Worm (Caenorhabditis elegans): ENCODE measurements around the gene aqp-6.

aqp-6 gene

DNA sequence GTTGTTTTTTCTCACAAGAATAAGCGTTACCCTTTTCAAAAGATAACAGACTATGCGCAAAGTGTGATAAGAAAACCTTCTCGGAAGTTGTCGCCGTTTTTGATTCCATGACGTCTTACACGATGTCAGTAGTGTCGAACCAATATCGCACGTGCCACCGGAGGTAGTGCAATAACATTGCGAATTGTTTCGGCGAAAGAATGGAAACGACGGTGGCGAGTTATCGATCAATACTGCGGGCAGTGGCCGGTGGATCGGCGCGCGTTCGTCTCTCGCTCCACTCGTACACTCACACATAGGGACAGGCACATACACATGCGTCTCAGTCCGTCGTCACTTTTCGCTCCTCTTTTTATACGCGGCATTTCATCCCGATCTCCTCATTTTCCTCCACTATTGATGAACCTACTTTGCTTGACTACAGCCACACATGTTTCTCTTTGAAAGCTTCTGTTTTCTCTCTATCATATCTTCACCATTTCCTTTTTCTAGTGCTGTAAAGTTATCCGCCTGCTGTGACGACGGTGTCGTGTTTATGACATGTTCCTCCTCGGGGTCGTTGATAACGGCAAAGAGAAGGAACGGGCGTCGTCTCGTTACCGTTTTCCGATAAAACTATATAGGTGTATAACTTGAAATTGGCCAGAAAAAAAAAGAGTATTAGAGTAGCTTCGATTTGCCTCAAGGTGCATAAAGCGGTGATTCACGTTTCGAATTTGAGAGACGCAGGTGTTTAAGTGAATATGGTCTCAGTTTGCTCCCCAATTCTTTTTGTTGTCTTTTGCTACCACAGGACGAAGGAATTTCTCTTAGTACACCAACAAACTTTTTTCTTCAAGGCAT, 33.1 kb downstream of the aqp-6 start (continued):
- TF ChIP-seq dve-1 (tag; optimal IDR thresholded peaks at IDR 0.05; ENCODE audit: insufficient read depth), result peak; percentile 64
- TF ChIP-seq lin-13 (GFP tag; optimal IDR thresholded peaks at IDR 0.05), result no peak
- no peak for TF ChIP-seq ces-1 (GFP tag; optimal IDR thresholded peaks at IDR 0.05)
- no peak for TF ChIP-seq nhr-6 (tag; optimal IDR thresholded peaks at IDR 0.05)
- no peak for TF ChIP-seq unc-130 (GFP tag; optimal IDR thresholded peaks at IDR 0.05)
- peak; percentile 53; the same call in 1 of the 2 replicates for TF ChIP-seq hmg-1.1 (GFP tag; IDR thresholded peaks at IDR 0.05)
- no peak for TF ChIP-seq ceh-82 (tag; optimal IDR thresholded peaks at IDR 0.05)
- no peak for TF ChIP-seq lin-29 (GFP tag; IDR thresholded peaks at IDR 0.05)
- no peak for TF ChIP-seq snpc-4 (tag; optimal IDR thresholded peaks at IDR 0.05)
- TF ChIP-seq R02D3.7 (tag; optimal IDR thresholded peaks at IDR 0.05), result no peak
- no peak for TF ChIP-seq daf-19 (GFP tag; conservative IDR thresholded peaks at IDR 0.05)
- peak; percentile 47 for TF ChIP-seq pqm-1 (tag; optimal IDR thresholded peaks at IDR 0.05)
- 0 out of 2 replicates have a peak, but pooled peaks have one; percentile 11 for TF ChIP-seq egl-43 (GFP tag; IDR thresholded peaks at IDR 0.05)
- TF ChIP-seq zip-11 (GFP tag; IDR thresholded peaks at IDR 0.05), result no peak
- TF ChIP-seq sdz-12 (GFP tag; optimal IDR thresholded peaks at IDR 0.05), result no peak
- TF ChIP-seq zfp-3 (GFP tag; conservative IDR thresholded peaks at IDR 0.05), result no peak
- TF ChIP-seq nhr-10 (tag; optimal IDR thresholded peaks at IDR 0.05), result no peak
- TF ChIP-seq dmd-9 (GFP tag; IDR thresholded peaks at IDR 0.05), result no peak
- no peak for TF ChIP-seq fkh-10 (GFP tag; optimal IDR thresholded peaks at IDR 0.05)
- TF ChIP-seq zip-2 (tag; optimal IDR thresholded peaks at IDR 0.05), result no peak
- peak; percentile 1 for TF ChIP-seq dpl-1 (GFP tag; optimal IDR thresholded peaks at IDR 0.05)
- TF ChIP-seq unc-62 (GFP tag; optimal IDR thresholded peaks at IDR 0.05 in 1 of 2), result peak in 1 of 2 experiments; percentile 56
- no peak for TF ChIP-seq unc-62 (tag; optimal IDR thresholded peaks at IDR 0.05)
- no peak for TF ChIP-seq nhr-25 (tag; optimal IDR thresholded peaks at IDR 0.05; ENCODE audit: borderline replicate concordance, insufficient read depth)
- TF ChIP-seq ama-1 (optimal IDR thresholded peaks at IDR 0.05), result no peak
- no peak for TF ChIP-seq D1046.2 (GFP tag; IDR thresholded peaks at IDR 0.05)
- TF ChIP-seq ztf-7 (tag; optimal IDR thresholded peaks at IDR 0.05), result no peak
- TF ChIP-seq zfp-2 (tag; optimal IDR thresholded peaks at IDR 0.05), result no peak
- no peak for TF ChIP-seq ztf-11 (tag; optimal IDR thresholded peaks at IDR 0.05)
- TF ChIP-seq nhr-77 (tag; optimal IDR thresholded peaks at IDR 0.05), result no peak
- TF ChIP-seq daf-8 (GFP tag; IDR thresholded peaks at IDR 0.05), result no peak
- no peak for TF ChIP-seq Y75B8A.6 (GFP tag; IDR thresholded peaks at IDR 0.05)
- TF ChIP-seq nhr-102 (tag; optimal IDR thresholded peaks at IDR 0.05), result no peak
- peak in 1 of 2 experiments; percentile 78 for TF ChIP-seq mdl-1 (tag; optimal IDR thresholded peaks at IDR 0.05)
- TF ChIP-seq mxl-3 (GFP tag; optimal IDR thresholded peaks at IDR 0.05), result peak; percentile 88
- peak; percentile 6 for TF ChIP-seq gei-8 (GFP tag; optimal IDR thresholded peaks at IDR 0.05)
- TF ChIP-seq jun-1 (tag; optimal IDR thresholded peaks at IDR 0.05), result no peak
- TF ChIP-seq Y5F2A.4 (GFP tag; optimal IDR thresholded peaks at IDR 0.05), result no peak
- peak; percentile 56 for TF ChIP-seq spr-1 (tag; optimal IDR thresholded peaks at IDR 0.05)
- peak; percentile 73 for TF ChIP-seq hlh-11 (tag; optimal IDR thresholded peaks at IDR 0.05)

DNA sequence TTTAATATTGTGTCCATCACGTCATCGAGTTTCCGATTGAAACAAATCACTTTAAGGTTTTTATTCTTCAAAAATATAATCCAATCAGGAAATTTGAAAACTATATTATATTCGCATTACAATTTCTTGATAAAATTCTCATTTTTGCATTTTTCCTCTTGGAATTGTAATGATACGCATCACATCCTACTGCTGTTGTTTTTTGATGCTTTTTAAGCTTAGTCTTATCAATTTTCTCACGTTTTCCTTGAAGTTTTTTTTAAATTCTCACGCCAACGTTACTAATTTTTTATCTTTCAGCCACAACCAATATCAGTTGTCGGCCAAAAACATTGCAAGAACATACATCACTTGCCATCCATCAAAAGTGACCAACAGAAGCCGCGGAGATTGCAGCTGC, 33.9 kb downstream of the aqp-6 start, which contains the start of gene gsp-1:
Gene gsp-1 (plus strand): TSS at position 301 of the 400 bp plus-strand sequence.
- TF ChIP-seq ceh-28 (tag; optimal IDR thresholded peaks at IDR 0.05), result no peak
- TF ChIP-seq aha-1 (tag), result peak; percentile 22
